Worm (Caenorhabditis elegans) whole organism, late embryonic: ENCODE measurements around the gene C02B10.4.

Experiments used
- ama-1 ChIP-seq: fragments of 150-350 bp; optimal IDR thresholded peaks from 2 replicates; lab custom pipeline; 2014
- che-1 ChIP-seq: sonication (generic microtip); optimal IDR thresholded peaks from 2 replicates; lab custom pipeline; 2016; ENCODE audit warnings: mild to moderate bottlenecking, missing genetic modification characterization, missing compliant biosample characterization
- dmd-4 ChIP-seq: sonication (generic microtip); optimal IDR thresholded peaks from 2 replicates; lab custom pipeline; 2016; ENCODE audit warnings: borderline replicate concordance, missing genetic modification characterization, missing compliant biosample characterization
- ets-4 ChIP-seq: sonication (generic microtip); optimal IDR thresholded peaks from 2 replicates; lab custom pipeline; 2016; ENCODE audit warnings: missing genetic modification characterization, missing compliant biosample characterization
- mec-3 ChIP-seq: sonication (generic microtip); optimal IDR thresholded peaks from 2 replicates; lab custom pipeline; 2016; ENCODE audit warnings: borderline replicate concordance, missing genetic modification characterization, missing compliant biosample characterization
- nhr-11 ChIP-seq: fragments of 150-350 bp; optimal IDR thresholded peaks from 2 replicates; lab custom pipeline; 2014; ENCODE audit warnings: missing biosample characterization, missing genetic modification characterization
- pha-4 ChIP-seq: fragments of 150-350 bp; optimal IDR thresholded peaks from 2 replicates; lab custom pipeline; 2018; ENCODE audit warnings: missing biosample characterization, missing genetic modification reagents, missing genetic modification characterization
- pqm-1 ChIP-seq: sonication (generic microtip); optimal IDR thresholded peaks from 2 replicates; lab custom pipeline; 2016; ENCODE audit warnings: missing genetic modification characterization, missing compliant biosample characterization
- sox-4 ChIP-seq: sonication (generic microtip); optimal IDR thresholded peaks from 2 replicates; lab custom pipeline; 2017; ENCODE audit warnings: mild to moderate bottlenecking, missing genetic modification characterization, inconsistent platforms, missing compliant biosample characterization
- zip-5 ChIP-seq: sonication (generic microtip); optimal IDR thresholded peaks from 2 replicates; lab custom pipeline; 2016; ENCODE audit warnings: missing genetic modification characterization, missing compliant biosample characterization

DNA sequence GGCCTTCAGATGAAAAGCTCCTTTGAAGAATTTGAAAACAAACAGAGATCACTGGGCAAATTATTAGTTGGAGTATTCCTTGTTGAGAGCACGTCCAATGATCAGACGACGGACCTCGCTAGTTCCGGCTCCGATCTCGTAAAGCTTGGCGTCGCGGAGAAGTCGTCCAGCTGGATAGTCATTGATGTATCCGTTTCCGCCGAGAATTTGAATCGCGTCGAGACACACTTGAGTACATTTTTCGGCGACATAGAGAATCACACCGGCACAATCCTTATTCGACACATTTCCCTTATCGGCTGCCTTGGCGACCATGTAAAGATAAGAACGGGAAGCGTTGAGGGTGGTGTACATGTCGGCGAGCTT lies 4.4 kb upstream of the C02B10.4 start:
- TF ChIP-seq ama-1 (lab: Kevin White, UChicago), result no peak
- no peak for TF ChIP-seq zip-5 (tag; lab: Kevin White, UChicago)
- TF ChIP-seq dmd-4 (tag; lab: Kevin White, UChicago), result no peak
- TF ChIP-seq pha-4 (tag; lab: Kevin White, UChicago), result no peak
- no peak for TF ChIP-seq nhr-11 (tag; lab: Kevin White, UChicago)
- TF ChIP-seq pqm-1 (tag; lab: Kevin White, UChicago), result no peak
- TF ChIP-seq mec-3 (tag; lab: Kevin White, UChicago), result no peak
- no peak for TF ChIP-seq sox-4 (tag; lab: Kevin White, UChicago)
- TF ChIP-seq ets-4 (tag; lab: Kevin White, UChicago), result no peak
- TF ChIP-seq che-1 (tag; lab: Kevin White, UChicago), result no peak
